Worm (Caenorhabditis elegans): Measurements from ENCODE around the gene B0361.9.

The B0361.9 gene

DNA sequence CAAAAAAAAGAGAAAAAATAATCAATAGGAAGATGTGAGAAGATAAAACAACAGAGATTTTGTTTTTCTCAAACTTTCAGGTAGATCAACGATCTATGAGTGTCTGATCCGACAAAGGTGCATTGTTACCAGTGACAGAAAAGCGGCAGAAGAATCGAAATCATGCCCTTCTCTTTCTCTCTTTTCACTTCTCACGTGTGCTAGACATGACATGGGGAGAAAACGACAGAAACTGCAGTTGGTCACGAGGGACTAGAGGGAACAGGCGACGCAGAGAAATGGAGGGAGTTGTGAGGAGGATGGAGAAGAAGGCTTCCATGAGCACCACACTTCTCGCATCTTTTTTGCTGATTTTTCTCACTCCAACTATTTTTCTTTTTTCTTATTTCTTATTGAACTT is 35.8 kb upstream of the B0361.9 start, which contains the start of gene F56C9.10 (continued):
- TF ChIP-seq ama-1 (optimal IDR thresholded peaks at IDR 0.05) (peak; percentile 80), nfya-1 (tag; optimal IDR thresholded peaks at IDR 0.05; ENCODE audit: insufficient read depth) (peak; percentile 88), nhr-43 (tag; optimal IDR thresholded peaks at IDR 0.05; ENCODE audit: poor library complexity, severe bottlenecking) (peak; percentile 78)

DNA sequence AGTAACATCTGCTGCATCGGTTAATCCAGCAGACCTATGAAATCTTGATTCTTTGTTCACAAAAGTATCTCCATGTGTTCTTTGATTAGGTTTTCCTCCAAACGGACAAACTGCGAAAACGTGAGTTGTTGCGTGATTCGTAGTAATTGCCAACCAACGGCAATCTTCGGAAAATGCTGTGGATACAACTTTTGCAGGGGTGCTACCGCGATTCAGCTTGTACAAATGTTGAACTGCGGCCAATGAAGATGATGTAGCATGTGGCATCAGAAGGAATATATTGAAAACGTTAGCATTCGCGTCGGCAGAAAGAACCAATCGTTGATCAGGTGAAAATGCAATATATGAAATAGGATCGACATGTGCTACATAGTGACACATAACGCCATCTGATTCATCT is 32.2 kb upstream of the B0361.9 start:
- no peak for TF ChIP-seq ztf-4 (tag; optimal IDR thresholded peaks at IDR 0.05)
- no peak for TF ChIP-seq skn-1 (tag; optimal IDR thresholded peaks at IDR 0.05)
- no peak for TF ChIP-seq ZK546.5 (tag; optimal IDR thresholded peaks at IDR 0.05)
- no peak for TF ChIP-seq ceh-9 (tag; optimal IDR thresholded peaks at IDR 0.05)
- TF ChIP-seq daf-12 (tag; optimal IDR thresholded peaks at IDR 0.05): no peak

DNA sequence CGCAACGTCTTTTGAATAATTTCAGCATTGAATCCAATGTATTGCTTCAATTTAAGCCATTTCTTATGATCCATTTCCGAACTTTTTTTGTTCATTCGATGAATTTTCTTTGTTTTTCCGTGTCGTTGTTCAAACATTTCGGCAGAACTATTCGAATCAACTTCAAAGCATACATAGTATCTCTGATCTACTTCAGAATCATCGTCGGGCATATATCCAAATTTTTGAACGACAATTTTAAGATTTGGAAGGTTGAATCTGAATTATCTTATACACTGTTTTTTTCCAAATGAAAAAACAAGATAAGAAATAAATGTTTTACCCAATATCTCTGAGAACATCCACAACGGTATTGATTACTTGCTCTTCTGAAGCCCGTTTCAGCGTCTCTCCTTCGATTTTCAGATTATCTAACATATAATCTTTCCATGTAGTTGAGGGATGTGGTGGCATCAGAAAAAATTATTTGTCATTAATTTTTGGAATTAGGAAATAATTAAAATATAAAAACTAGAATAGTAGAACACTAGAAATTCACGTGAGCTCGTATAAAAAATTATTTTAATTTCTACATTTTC is 29.8 kb upstream of the B0361.9 start, which contains the start of gene lab-2:
Gene lab-2 (minus strand): TSS at position 453 of the 578 bp plus-strand sequence.
- TF ChIP-seq elt-2 (tag; optimal IDR thresholded peaks at IDR 0.05): peak; percentile 20
- TF ChIP-seq nhr-77 (tag; optimal IDR thresholded peaks at IDR 0.05): no peak
- no peak for TF ChIP-seq ceh-82 (tag; optimal IDR thresholded peaks at IDR 0.05)
- TF ChIP-seq sea-2 (GFP tag; optimal IDR thresholded peaks at IDR 0.05): no peak
- TF ChIP-seq ceh-9 (tag; optimal IDR thresholded peaks at IDR 0.05): no peak
- TF ChIP-seq lin-15B (tag; optimal IDR thresholded peaks at IDR 0.05): no peak
- TF ChIP-seq ceh-28 (tag; optimal IDR thresholded peaks at IDR 0.05): no peak
- no peak for TF ChIP-seq elt-3 (tag; optimal IDR thresholded peaks at IDR 0.05)
- TF ChIP-seq unc-39 (tag; optimal IDR thresholded peaks at IDR 0.05): no peak
- TF ChIP-seq elt-1 (tag; optimal IDR thresholded peaks at IDR 0.05): no peak
- TF ChIP-seq hmg-11 (tag; optimal IDR thresholded peaks at IDR 0.05): no peak
- TF ChIP-seq lin-39 (tag; optimal IDR thresholded peaks at IDR 0.05): no peak
- no peak for TF ChIP-seq skn-1 (tag; optimal IDR thresholded peaks at IDR 0.05)
- no peak for TF ChIP-seq fos-1 (tag; optimal IDR thresholded peaks at IDR 0.05)
- TF ChIP-seq aly-2 (tag; optimal IDR thresholded peaks at IDR 0.05): peak; percentile 15
- TF ChIP-seq mml-1 (tag; optimal IDR thresholded peaks at IDR 0.05): no peak
- no peak for TF ChIP-seq nhr-76 (tag; optimal IDR thresholded peaks at IDR 0.05)
- TF ChIP-seq ztf-11 (tag; optimal IDR thresholded peaks at IDR 0.05): no peak
- TF ChIP-seq jun-1 (tag; optimal IDR thresholded peaks at IDR 0.05): peak; percentile 13
- TF ChIP-seq eor-1 (tag; optimal IDR thresholded peaks at IDR 0.05): no peak
- TF ChIP-seq ama-1 (optimal IDR thresholded peaks at IDR 0.05): peak; percentile 79
- no peak for TF ChIP-seq zag-1 (tag; optimal IDR thresholded peaks at IDR 0.05)
- no peak for TF ChIP-seq pha-4 (tag; optimal IDR thresholded peaks at IDR 0.05)
- TF ChIP-seq nhr-67 (tag; optimal IDR thresholded peaks at IDR 0.05): no peak
- TF ChIP-seq nhr-23 (tag; optimal IDR thresholded peaks at IDR 0.05): no peak
- TF ChIP-seq nhr-11 (tag; optimal IDR thresholded peaks at IDR 0.05): no peak
- peak; percentile 66 for TF ChIP-seq lsy-12 (tag; optimal IDR thresholded peaks at IDR 0.05)
- no peak for TF ChIP-seq fkh-10 (GFP tag; optimal IDR thresholded peaks at IDR 0.05)
- TF ChIP-seq daf-12 (tag; optimal IDR thresholded peaks at IDR 0.05): no peak
- TF ChIP-seq egl-5 (tag; optimal IDR thresholded peaks at IDR 0.05): no peak
- TF ChIP-seq R02D3.7 (tag; optimal IDR thresholded peaks at IDR 0.05): no peak
- TF ChIP-seq nhr-28 (tag; optimal IDR thresholded peaks at IDR 0.05): no peak
- TF ChIP-seq tbx-2 (tag; optimal IDR thresholded peaks at IDR 0.05): no peak
- TF ChIP-seq snpc-4 (tag; optimal IDR thresholded peaks at IDR 0.05): no peak
- no peak for TF ChIP-seq ceh-16 (tag; optimal IDR thresholded peaks at IDR 0.05)
- TF ChIP-seq unc-62 (GFP tag; optimal IDR thresholded peaks at IDR 0.05): no peak
- no peak for TF ChIP-seq nhr-237 (tag; optimal IDR thresholded peaks at IDR 0.05)
- no peak for TF ChIP-seq ZK546.5 (tag; optimal IDR thresholded peaks at IDR 0.05)
- TF ChIP-seq pqm-1 (tag; optimal IDR thresholded peaks at IDR 0.05): no peak
- TF ChIP-seq nfya-1 (tag; optimal IDR thresholded peaks at IDR 0.05; ENCODE audit: insufficient read depth): no peak
- peak; percentile 33 for TF ChIP-seq nhr-25 (tag; optimal IDR thresholded peaks at IDR 0.05)
- no peak for TF ChIP-seq egl-27 (tag; optimal IDR thresholded peaks at IDR 0.05)
- TF ChIP-seq ztf-4 (tag; optimal IDR thresholded peaks at IDR 0.05): peak; percentile 4
- TF ChIP-seq nhr-12 (tag; optimal IDR thresholded peaks at IDR 0.05): no peak
- no peak for TF ChIP-seq fkh-2 (tag; optimal IDR thresholded peaks at IDR 0.05)
- TF ChIP-seq mdl-1 (tag; optimal IDR thresholded peaks at IDR 0.05): no peak
- TF ChIP-seq nhr-43 (tag; optimal IDR thresholded peaks at IDR 0.05; ENCODE audit: poor library complexity, severe bottlenecking): no peak
